Worm (Caenorhabditis elegans): Measurements from ENCODE around the gene flap-1.

DNA sequence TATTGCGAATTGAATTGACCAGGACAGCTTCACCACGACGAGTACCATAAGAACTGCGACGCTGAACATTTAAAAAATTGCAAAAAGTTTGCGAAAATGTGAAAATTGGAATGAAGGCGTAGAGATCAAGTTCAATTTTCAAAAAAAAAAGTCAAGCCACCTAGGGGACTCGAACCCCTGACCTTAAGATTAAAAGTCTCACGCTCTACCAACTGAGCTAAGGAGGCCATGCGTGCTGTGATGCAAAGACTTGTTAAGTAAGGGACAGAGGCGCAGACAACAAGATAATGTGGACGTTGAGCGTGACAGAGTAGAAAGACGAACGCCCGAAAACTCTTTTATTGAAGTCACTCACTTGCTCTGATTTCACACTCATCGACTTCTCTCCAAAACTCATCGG, 41.1 kb downstream of the flap-1 start:
- TF ChIP-seq nhr-12 (tag; optimal IDR thresholded peaks at IDR 0.05) (no peak), ceh-82 (tag; optimal IDR thresholded peaks at IDR 0.05) (no peak), skn-1 (tag; optimal IDR thresholded peaks at IDR 0.05) (no peak)
